Worm (Caenorhabditis elegans) whole organism, early embryonic: ENCODE measurements around the gene R05F9.11.
A peak's percentile ranks its signal among the peaks of the same experiment; 100 is the strongest.
"Not testable (repeated sequence)": the region's sequence is repeated elsewhere in the genome, so short reads cannot be mapped to it uniquely, and the experiment has no call there.

ENCODE experiments used
- B0310.2 ChIP-seq: sonication (generic microtip); optimal IDR thresholded peaks from 2 replicates; lab custom pipeline; 2016; ENCODE audit warnings: mild to moderate bottlenecking, missing genetic modification characterization, missing compliant biosample characterization
- F13C5.2 ChIP-seq: sonication (generic microtip); optimal IDR thresholded peaks from 2 replicates; lab custom pipeline; 2017; ENCODE audit warnings: mild to moderate bottlenecking, missing genetic modification characterization, inconsistent platforms, missing compliant biosample characterization
- aly-1 ChIP-seq: sonication (generic microtip); optimal IDR thresholded peaks from 2 replicates; lab custom pipeline; 2016; ENCODE audit warnings: missing genetic modification characterization, missing compliant biosample characterization
- ama-1 ChIP-seq: fragments of 150-350 bp; optimal IDR thresholded peaks from 2 replicates; lab custom pipeline; 2014
- ceh-13 ChIP-seq: fragments of 200-800 bp; sonication (Bioruptor generic); optimal IDR thresholded peaks from 2 replicates; lab custom pipeline; 2018; ENCODE audit warnings: mild to moderate bottlenecking, missing genetic modification characterization, missing compliant biosample characterization
- ceh-36 ChIP-seq: sonication (generic microtip); optimal IDR thresholded peaks from 2 replicates; lab custom pipeline; 2016; ENCODE audit warnings: missing genetic modification characterization, inconsistent platforms, missing compliant biosample characterization
- ets-7 ChIP-seq: sonication (generic microtip); optimal IDR thresholded peaks from 2 replicates; lab custom pipeline; 2016; ENCODE audit warnings: missing genotype, missing genetic modification characterization, missing compliant biosample characterization
- flt-1 ChIP-seq: fragments of 200-800 bp; sonication (Bioruptor generic); IDR thresholded peaks from 2 replicates; pipeline ENCODE4 v1.3.6; 2022; ENCODE audit warnings: missing genetic modification characterization, missing compliant biosample characterization
- hmbx-1 ChIP-seq: sonication (generic microtip); optimal IDR thresholded peaks from 2 replicates; lab custom pipeline; 2016; ENCODE audit warnings: mild to moderate bottlenecking, missing genetic modification characterization, missing compliant biosample characterization
- hmg-4 ChIP-seq: fragments of 200-800 bp; sonication (Bioruptor generic); optimal IDR thresholded peaks from 2 replicates; lab custom pipeline; 2018; ENCODE audit warnings: mild to moderate bottlenecking, missing genetic modification characterization, missing compliant biosample characterization
- hnd-1 ChIP-seq: sonication (generic microtip); optimal IDR thresholded peaks from 2 replicates; lab custom pipeline; 2016; ENCODE audit warnings: missing genetic modification characterization, missing compliant biosample characterization
- pes-1 ChIP-seq: fragments of 200-800 bp; sonication (Bioruptor generic); IDR thresholded peaks from 2 replicates; pipeline ENCODE4 v1.3.6; 2022; ENCODE audit warnings: missing genetic modification reagents, missing genetic modification characterization, missing compliant biosample characterization
- scrt-1 ChIP-seq: fragments of 200-800 bp; sonication (Bioruptor generic); IDR thresholded peaks from 2 replicates; pipeline ENCODE4 v1.3.6; 2022; ENCODE audit warnings: missing genetic modification characterization, missing compliant biosample characterization
- sea-1 ChIP-seq: fragments of 200-800 bp; sonication (Bioruptor generic); conservative IDR thresholded peaks from 2 replicates; pipeline ENCODE4 v1.3.6; 2022; ENCODE audit warnings: missing genetic modification characterization, missing compliant biosample characterization
- tbx-11 ChIP-seq: fragments of 200-800 bp; sonication (Bioruptor generic); IDR thresholded peaks from 2 replicates; pipeline ENCODE4 v1.3.6; 2022; ENCODE audit warnings: missing genetic modification characterization, missing compliant biosample characterization
- tbx-37 ChIP-seq: fragments of 200-800 bp; sonication (Bioruptor generic); conservative IDR thresholded peaks from 2 replicates; pipeline ENCODE4 v1.3.6; 2022; ENCODE audit warnings: missing genetic modification reagents, missing genetic modification characterization, missing compliant biosample characterization
- tra-4 ChIP-seq: sonication (generic microtip); optimal IDR thresholded peaks from 2 replicates; lab custom pipeline; 2017; ENCODE audit warnings: missing genetic modification characterization, missing compliant biosample characterization

The R05F9.11 gene

DNA sequence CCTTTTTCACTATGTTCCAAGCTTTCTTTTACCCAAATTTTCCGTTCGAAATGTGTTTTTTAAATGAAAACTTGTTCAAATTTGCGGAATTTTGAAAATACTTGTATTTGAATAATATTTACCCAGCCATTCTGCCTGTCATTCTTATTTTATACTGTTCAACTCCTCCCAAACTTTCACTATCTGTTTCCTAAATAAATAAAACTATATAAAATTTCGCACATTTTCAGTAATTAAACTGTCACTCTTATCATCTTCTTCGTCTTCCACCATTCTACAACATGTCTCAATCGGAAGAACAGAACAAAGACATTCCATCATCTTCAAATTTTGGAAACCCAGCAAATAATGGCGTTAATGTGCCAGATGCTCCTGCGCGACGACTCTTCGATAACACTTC is 9.2 kb downstream of the R05F9.11 start, which contains the start of gene btbd-10:
TSS of gene btbd-10 (plus strand) at position 231 of the 400 bp plus-strand sequence.
- TF ChIP-seq B0310.2 (tag; lab: Kevin White, UChicago), result no peak
- no peak for TF ChIP-seq sea-1 (GFP tag; lab: Robert Waterston, UW)
- TF ChIP-seq tbx-37, result no peak
- no peak for TF ChIP-seq tra-4 (tag; lab: Kevin White, UChicago)
- no peak for TF ChIP-seq ama-1 (lab: Kevin White, UChicago)
- TF ChIP-seq ets-7 (tag; lab: Kevin White, UChicago), result no peak

DNA sequence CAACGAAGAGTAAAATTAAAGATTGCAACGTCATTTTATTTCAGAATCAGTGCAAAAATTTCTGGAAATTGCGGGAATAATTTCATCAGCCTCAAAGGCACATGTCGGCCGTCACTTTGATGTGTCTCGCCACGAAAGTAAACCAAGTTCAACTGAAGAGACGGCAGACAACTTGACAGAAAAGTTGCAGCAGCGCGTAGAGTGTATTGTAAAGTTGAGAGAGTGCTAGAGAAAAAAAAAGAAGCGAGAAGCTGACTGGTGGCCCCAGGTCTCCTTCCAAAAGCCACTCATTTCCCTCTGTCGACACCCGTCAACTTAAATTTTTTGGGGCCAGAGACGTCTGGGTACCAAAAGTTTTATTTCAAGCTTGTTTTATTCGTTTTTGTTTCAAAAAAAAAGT is 9.7 kb downstream of the R05F9.11 start:
- TF ChIP-seq F13C5.2 (tag; lab: Kevin White, UChicago) (peak; percentile 3), tbx-37 (no peak)

DNA sequence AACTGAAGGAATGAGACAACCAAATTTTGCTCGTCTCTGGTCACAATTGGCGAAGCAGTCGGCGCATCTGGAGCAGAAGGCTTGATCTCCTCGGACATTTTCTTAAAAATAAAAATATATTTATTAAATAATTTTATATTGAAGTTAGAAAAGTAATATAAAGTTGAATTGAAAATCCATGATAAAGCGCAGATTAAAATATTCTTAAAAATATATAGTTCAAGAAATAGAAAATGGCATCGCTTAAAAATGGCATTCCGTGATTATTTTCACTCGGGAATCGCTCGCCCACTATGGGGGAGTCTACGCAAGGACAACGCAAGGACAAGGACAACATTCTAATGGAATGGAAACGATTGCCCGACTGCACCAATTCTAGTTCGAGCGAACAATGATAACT is 10.3 kb downstream of the R05F9.11 start, which contains the start of gene sgt-1:
TSS of gene sgt-1 (minus strand) at position 101 of the 400 bp plus-strand sequence.
- TF ChIP-seq sea-1 (GFP tag; lab: Robert Waterston, UW); hmbx-1; flt-1 (GFP tag; lab: Robert Waterston, UW): not testable (repeated sequence)

DNA sequence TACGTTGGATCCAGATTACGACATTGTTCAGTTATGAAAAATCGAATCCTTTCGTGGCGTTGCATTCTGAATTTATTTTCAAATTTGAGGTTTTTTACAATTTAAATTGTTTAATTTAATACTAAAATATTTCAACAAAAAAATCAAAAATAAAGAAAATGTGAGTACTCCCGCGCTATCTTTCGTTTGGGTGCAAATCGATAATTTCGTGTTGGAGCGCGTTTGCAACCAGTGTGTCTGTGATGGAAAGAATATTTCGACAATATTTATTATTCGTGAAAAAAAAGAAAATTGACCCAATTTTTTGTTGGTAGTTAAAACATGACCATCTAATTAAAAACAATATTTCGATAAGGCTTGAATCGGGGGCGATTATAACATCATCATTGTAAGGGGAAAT is 12.0 kb downstream of the R05F9.11 start, which contains the start of gene R05F9.9:
TSS of gene R05F9.9 (minus strand) at position 66 of the 400 bp plus-strand sequence.
- TF ChIP-seq tbx-11, result no peak
- TF ChIP-seq scrt-1 (GFP tag; lab: Robert Waterston, UW), result no peak
- no peak for TF ChIP-seq tra-4 (tag; lab: Kevin White, UChicago)
- TF ChIP-seq hmbx-1, result no peak
- TF ChIP-seq ceh-36, result no peak
- no peak for TF ChIP-seq pes-1
- TF ChIP-seq ceh-13, result no peak
- no peak for TF ChIP-seq flt-1 (GFP tag; lab: Robert Waterston, UW)

DNA sequence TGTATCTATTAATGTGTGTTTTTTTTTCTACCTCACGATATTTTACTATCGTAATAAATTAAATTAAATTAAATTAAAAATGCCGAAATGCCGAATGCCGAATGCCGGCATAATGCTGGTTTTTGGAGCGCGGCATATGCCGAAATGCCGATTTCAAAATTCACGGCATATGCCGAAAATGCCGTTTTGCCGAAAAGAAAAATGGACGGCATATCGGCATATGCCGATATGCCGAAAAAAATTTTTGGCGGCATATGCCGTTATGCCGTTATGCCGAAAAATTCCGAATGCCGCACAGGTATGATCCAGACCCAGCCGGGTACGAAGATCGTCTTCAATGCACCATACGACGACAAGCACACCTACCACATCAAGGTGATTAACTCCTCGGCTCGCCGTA is 15.5 kb downstream of the R05F9.11 start, which contains the start of gene msp-32:
TSS of gene msp-32 (plus strand) at position 301 of the 400 bp plus-strand sequence.
- TF ChIP-seq hmbx-1; F13C5.2 (tag; lab: Kevin White, UChicago); tbx-11: not testable (repeated sequence)

DNA sequence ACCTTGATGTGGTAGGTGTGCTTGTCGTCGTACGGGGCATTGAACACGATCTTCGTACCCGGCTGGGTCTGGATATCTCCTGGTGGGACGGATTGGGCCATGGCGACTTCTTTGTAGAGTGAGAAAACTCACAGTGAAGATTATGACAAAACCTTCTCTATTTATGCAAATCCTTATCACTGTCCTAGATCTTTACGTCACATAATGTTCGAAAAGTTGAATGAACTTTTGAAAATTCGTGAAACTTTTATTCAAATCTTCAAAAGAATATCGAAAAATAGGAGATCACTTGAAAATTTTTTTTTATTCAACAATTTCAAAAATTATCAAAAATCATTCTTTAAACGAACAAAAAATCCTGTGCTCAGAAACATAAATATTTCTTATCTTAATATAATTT is 21.4 kb downstream of the R05F9.11 start, which contains the start of gene msp-33:
TSS of gene msp-33 (minus strand) at position 101 of the 400 bp plus-strand sequence.
- TF ChIP-seq ets-7 (tag; lab: Kevin White, UChicago) (no peak), ceh-36 (no peak), B0310.2 (tag; lab: Kevin White, UChicago) (no peak), pes-1 (no peak), ceh-13 (no peak), F13C5.2 (tag; lab: Kevin White, UChicago) (no peak), ama-1 (lab: Kevin White, UChicago) (no peak), scrt-1 (GFP tag; lab: Robert Waterston, UW) (no peak), hmbx-1 (no peak), tra-4 (tag; lab: Kevin White, UChicago) (no peak), sea-1 (GFP tag; lab: Robert Waterston, UW) (no peak), aly-1 (tag; lab: Kevin White, UChicago) (no peak), tbx-37 (no peak), tbx-11 (no peak), hmg-4 (GFP tag; lab: Kevin White, UChicago) (no peak), hnd-1 (tag; lab: Kevin White, UChicago) (no peak), flt-1 (GFP tag; lab: Robert Waterston, UW) (no peak)

DNA sequence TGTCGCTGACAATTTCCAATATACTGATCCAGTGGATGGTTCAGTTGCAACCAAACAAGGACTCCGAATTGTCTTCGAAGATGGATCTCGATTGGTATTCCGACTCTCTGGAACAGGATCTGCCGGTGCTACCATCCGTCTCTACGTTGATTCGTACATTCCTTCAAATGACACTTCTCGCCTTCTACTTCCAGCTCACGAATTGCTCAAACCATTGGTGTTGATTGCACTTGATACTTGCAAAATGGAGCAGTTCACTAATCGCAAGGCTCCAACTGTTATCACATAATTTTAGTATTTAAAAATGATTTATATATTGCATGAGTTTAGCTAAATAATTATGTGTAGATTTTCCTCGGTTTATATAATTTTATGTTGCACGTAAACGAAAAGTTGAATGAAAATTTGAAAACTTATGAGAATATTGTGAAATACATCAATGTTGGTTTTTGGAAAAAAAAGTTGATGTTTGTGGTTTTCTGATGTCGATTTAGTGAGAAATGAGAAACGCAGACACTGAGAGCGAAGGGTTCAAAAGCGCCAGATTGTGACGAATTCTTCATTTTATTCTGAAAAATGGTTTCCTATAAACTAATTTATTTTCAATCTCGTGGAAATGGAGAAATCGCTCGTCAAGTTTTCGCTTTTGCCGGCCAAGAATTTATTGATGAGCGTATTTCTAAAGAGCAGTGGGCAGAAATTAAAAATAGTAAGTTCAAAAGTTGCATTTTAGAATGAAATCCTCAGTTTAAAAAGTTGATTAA is 22.8 kb downstream of the R05F9.11 start, which contains the start of gene gst-9:
TSS of gene gst-9 (plus strand) at position 574 of the 764 bp plus-strand sequence.
- TF ChIP-seq hnd-1 (tag; lab: Kevin White, UChicago), result no peak
- TF ChIP-seq scrt-1 (GFP tag; lab: Robert Waterston, UW), result no peak
- TF ChIP-seq flt-1 (GFP tag; lab: Robert Waterston, UW), result no peak
- no peak for TF ChIP-seq sea-1 (GFP tag; lab: Robert Waterston, UW)
- no peak for TF ChIP-seq ama-1 (lab: Kevin White, UChicago)

DNA sequence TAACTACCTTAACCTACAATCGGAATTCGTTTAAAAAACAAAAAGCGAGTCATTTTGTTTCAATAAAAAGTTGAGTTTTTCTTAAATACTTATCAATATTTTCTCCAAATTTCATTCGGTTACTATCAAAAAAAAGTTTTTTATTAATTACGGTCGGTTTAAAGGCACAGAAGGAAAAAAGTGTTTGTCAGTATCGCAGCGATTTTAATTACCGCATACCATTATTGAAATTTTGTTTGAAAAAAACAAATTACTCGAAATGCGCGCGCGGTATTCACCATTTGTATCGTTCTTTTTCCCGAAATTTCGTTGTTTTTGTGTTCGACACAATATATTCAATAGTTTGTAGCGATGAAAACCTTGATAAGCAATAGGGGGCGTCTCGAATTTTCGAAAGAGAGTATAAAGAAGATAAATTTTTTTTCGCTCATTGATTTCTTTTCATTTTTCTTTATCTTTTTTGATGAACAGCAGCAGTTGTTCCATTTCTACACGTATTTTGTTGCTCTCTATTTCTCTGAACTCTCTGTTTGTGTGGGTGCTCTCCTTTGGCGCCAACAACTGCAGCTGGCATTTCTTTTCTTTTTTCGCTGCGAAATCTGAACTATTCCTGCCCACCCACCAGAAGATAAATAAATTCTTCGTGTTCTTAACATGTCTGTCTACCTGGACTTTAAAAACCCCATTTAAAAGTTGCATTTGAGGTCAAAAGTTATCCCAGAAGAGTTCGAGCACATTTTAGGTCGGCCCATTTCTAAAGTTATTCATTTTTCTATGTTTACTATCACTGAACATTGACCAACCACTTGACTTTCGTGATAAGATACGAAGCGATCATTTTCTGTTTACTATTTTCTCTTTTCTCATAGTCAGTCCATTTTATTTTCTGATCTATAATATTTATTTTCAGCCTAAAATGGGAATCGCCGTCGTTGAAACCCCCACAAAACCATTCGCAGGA is 25.2 kb downstream of the R05F9.11 start, which contains the start of gene pgm-1:
TSS of gene pgm-1 (plus strand) at position 911 of the 961 bp plus-strand sequence.
- TF ChIP-seq B0310.2 (tag; lab: Kevin White, UChicago) (no peak), hmg-4 (GFP tag; lab: Kevin White, UChicago) (no peak), hmbx-1 (no peak), hnd-1 (tag; lab: Kevin White, UChicago) (no peak), ama-1 (lab: Kevin White, UChicago) (no peak), pes-1 (no peak), flt-1 (GFP tag; lab: Robert Waterston, UW) (no peak), ets-7 (tag; lab: Kevin White, UChicago) (no peak), ceh-13 (no peak), tbx-37 (no peak), tbx-11 (no peak), F13C5.2 (tag; lab: Kevin White, UChicago) (no peak), sea-1 (GFP tag; lab: Robert Waterston, UW) (no peak), tra-4 (tag; lab: Kevin White, UChicago) (no peak), aly-1 (tag; lab: Kevin White, UChicago) (no peak), ceh-36 (no peak), scrt-1 (GFP tag; lab: Robert Waterston, UW) (no peak)
